Worm (Caenorhabditis elegans) whole organism, mixed stage, embryonic: ENCODE data around the gene dsb-1.

Experiments used
- ceh-39 ChIP-seq: fragments of 150-350 bp; optimal IDR thresholded peaks from 2 replicates; lab custom pipeline; 2014; ENCODE audit warnings: missing biosample characterization, missing genetic modification characterization
- ces-1 ChIP-seq: fragments of 150-350 bp; optimal IDR thresholded peaks from 2 replicates; lab custom pipeline; 2014; ENCODE audit warnings: missing biosample characterization, missing genetic modification reagents, missing genetic modification characterization
- drap-1 ChIP-seq: fragments of 200-800 bp; sonication (Bioruptor generic); optimal IDR thresholded peaks from 3 replicates; lab custom pipeline; 2018; ENCODE audit warnings: mild to moderate bottlenecking, missing genetic modification characterization, missing compliant biosample characterization
- elt-3 ChIP-seq: fragments of 150-350 bp; optimal IDR thresholded peaks from 2 replicates; lab custom pipeline; 2014; ENCODE audit warnings: missing biosample characterization, missing genetic modification characterization
- ham-2 ChIP-seq: fragments of 200-800 bp; sonication (Bioruptor generic); optimal IDR thresholded peaks from 2 replicates; lab custom pipeline; 2018; ENCODE audit warnings: mild to moderate bottlenecking, missing genetic modification characterization, missing compliant biosample characterization
- hlh-1 ChIP-seq: fragments of 150-350 bp; optimal IDR thresholded peaks from 2 replicates; lab custom pipeline; 2014; ENCODE audit warnings: missing biosample characterization, missing genetic modification reagents, missing genetic modification characterization
- lin-13 ChIP-seq: fragments of 150-350 bp; optimal IDR thresholded peaks from 2 replicates; lab custom pipeline; 2014; ENCODE audit warnings: missing biosample characterization, missing genetic modification characterization
- mep-1 ChIP-seq: fragments of 150-350 bp; optimal IDR thresholded peaks from 2 replicates; lab custom pipeline; 2017; ENCODE audit warnings: missing biosample characterization, missing genetic modification reagents, missing genetic modification characterization, inconsistent platforms
- pha-4 ChIP-seq: fragments of 150-350 bp; optimal IDR thresholded peaks from 2 replicates; lab custom pipeline; 2018; ENCODE audit warnings: missing biosample characterization, missing genetic modification reagents, missing genetic modification characterization
- snpc-4 ChIP-seq: fragments of 150-350 bp; optimal IDR thresholded peaks from 2 replicates; lab custom pipeline; 2014; ENCODE audit warnings: missing biosample characterization, missing genetic modification characterization
- tbx-8 ChIP-seq: fragments of 200-800 bp; sonication (Bioruptor generic); optimal IDR thresholded peaks from 2 replicates; lab custom pipeline; 2018; ENCODE audit warnings: mild to moderate bottlenecking, missing genetic modification characterization, moderate library complexity, missing compliant biosample characterization
- unc-62 ChIP-seq: fragments of 150-350 bp; optimal IDR thresholded peaks from 2 replicates; lab custom pipeline; 2014; ENCODE audit warnings: missing biosample characterization, missing genetic modification reagents, missing genetic modification characterization
- ztf-11 ChIP-seq: fragments of 150-350 bp; optimal IDR thresholded peaks from 2 replicates; lab custom pipeline; 2014; ENCODE audit warnings: missing biosample characterization, missing genetic modification characterization

- TF ChIP-seq snpc-4 (tag; lab: Kevin White, UChicago) (no peak), ztf-11 (tag; lab: Kevin White, UChicago) (no peak), tbx-8 (GFP tag; lab: Kevin White, UChicago) (no peak), ces-1 (GFP tag; lab: Kevin White, UChicago) (no peak), elt-3 (tag; lab: Kevin White, UChicago) (no peak), drap-1 (GFP tag; lab: Kevin White, UChicago) (no peak), hlh-1 (tag; lab: Kevin White, UChicago) (no peak), unc-62 (GFP tag; lab: Kevin White, UChicago) (no peak), ceh-39 (tag; lab: Kevin White, UChicago) (no peak), ham-2 (no peak), lin-13 (tag; lab: Kevin White, UChicago) (no peak), pha-4 (tag; lab: Kevin White, UChicago) (no peak), mep-1 (tag; lab: Kevin White, UChicago) (no peak)
Observed at ce11 chrIV:12414601-12415000, 5.9 kb downstream of the dsb-1 start.
